Fruit fly (Drosophila melanogaster): Measurements from ENCODE around the gene CG11069.

CG11069 gene

dm6 chr3R:24894419-24895206 lies at the start of gene CG11069, which contains the start of gene CG31121:
TSS of gene CG11069 (plus strand) at chr3R:24894742.
TSS of gene CG31121 (minus strand) at chr3R:24894605.
- TF ChIP-seq Dll (optimal IDR thresholded peaks at IDR 0.05) (no peak), CG8478 (optimal IDR thresholded peaks at IDR 0.05) (no peak), psq (optimal IDR thresholded peaks at IDR 0.05) (no peak), usp (GFP tag; optimal IDR thresholded peaks at IDR 0.05) (no peak), EcR (GFP tag; optimal IDR thresholded peaks at IDR 0.05) (no peak), pan (optimal IDR thresholded peaks at IDR 0.05) (no peak)

DNA sequence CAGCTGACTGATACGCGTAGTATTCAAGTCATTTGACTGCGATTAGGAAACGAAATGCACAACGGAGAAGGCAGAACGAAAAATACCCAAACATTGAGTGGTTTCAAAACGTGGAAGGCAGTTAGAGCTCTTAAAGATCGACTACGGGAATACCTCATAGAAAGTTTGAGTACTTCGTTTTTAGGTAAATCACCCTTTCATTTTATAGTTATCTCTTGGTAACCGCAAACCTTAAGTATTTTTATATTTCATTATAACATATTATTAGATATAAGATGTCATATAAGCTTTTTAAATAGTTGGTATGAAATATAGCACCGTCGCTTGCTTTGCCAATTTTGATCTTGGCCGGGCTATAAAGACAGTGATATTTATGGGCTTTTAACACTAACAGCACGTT lies 49.4 kb upstream of the CG11069 start:
- TF ChIP-seq Dll (optimal IDR thresholded peaks at IDR 0.05) = no peak
- no peak for TF ChIP-seq CG8478 (optimal IDR thresholded peaks at IDR 0.05)

dm6 chr3R:24845952-24846848 lies 48.3 kb upstream of the CG11069 start:
- TF ChIP-seq EcR (GFP tag; optimal IDR thresholded peaks at IDR 0.05) (no peak), CG8478 (optimal IDR thresholded peaks at IDR 0.05) (no peak), Dll (optimal IDR thresholded peaks at IDR 0.05) (no peak), psq (optimal IDR thresholded peaks at IDR 0.05) (no peak), pan (optimal IDR thresholded peaks at IDR 0.05) (no peak), usp (GFP tag; optimal IDR thresholded peaks at IDR 0.05) (no peak)

DNA sequence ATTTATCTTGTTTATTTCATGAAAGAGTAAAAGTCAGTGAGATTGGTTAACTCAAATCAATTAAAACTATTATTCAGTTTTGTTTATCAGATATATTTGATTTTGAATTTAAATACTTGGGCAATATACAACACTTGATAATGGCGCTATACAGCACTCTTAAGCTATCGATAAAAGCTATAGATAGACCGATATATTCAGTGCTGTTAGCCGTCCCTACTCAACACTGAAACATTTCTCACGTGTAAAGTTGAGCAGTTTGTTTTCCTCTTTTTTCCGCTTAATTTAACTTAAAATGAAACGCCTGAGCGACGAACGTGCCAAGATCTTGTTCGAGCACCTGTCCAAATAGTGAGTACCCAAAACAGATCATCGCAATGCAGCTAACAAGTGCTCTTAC lies 44.1 kb upstream of the CG11069 start, which contains the start of gene CG7006:
Gene CG7006 (plus strand): TSS at position 208 of the 400 bp plus-strand sequence.
- no peak for TF ChIP-seq usp (GFP tag; optimal IDR thresholded peaks at IDR 0.05)
- no peak for TF ChIP-seq psq (optimal IDR thresholded peaks at IDR 0.05)
- no peak for TF ChIP-seq pan (optimal IDR thresholded peaks at IDR 0.05)
- no peak for TF ChIP-seq CG8478 (optimal IDR thresholded peaks at IDR 0.05)
- TF ChIP-seq EcR (GFP tag; optimal IDR thresholded peaks at IDR 0.05) = no peak
- no peak for TF ChIP-seq Dll (optimal IDR thresholded peaks at IDR 0.05)

DNA sequence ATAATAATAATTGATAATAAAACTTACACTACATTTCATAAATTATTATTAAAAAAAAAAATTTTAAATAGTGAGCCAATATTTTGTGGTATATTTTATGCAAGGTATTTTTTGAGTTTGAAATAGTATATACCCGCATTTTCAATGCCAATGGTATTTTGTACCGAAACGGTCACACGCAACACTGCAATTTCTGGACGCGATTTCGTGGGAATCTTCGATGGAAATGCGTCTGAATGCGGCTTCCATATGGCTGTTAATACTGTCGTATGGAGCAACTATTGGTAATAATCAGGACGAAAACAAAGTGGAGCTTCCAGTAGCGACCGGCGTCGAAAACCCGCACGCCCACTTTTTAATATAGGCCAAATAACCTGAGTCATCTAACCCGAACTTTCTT lies 43.1 kb upstream of the CG11069 start, which contains the start of gene Nct:
Gene Nct (plus strand): TSS at position 173 of the 400 bp plus-strand sequence.
- no peak for TF ChIP-seq CG8478 (optimal IDR thresholded peaks at IDR 0.05)
- TF ChIP-seq pan (optimal IDR thresholded peaks at IDR 0.05) = no peak
- TF ChIP-seq usp (GFP tag; optimal IDR thresholded peaks at IDR 0.05) = no peak
- no peak for TF ChIP-seq Dll (optimal IDR thresholded peaks at IDR 0.05)
- TF ChIP-seq psq (optimal IDR thresholded peaks at IDR 0.05) = no peak
- no peak for TF ChIP-seq EcR (GFP tag; optimal IDR thresholded peaks at IDR 0.05)

DNA sequence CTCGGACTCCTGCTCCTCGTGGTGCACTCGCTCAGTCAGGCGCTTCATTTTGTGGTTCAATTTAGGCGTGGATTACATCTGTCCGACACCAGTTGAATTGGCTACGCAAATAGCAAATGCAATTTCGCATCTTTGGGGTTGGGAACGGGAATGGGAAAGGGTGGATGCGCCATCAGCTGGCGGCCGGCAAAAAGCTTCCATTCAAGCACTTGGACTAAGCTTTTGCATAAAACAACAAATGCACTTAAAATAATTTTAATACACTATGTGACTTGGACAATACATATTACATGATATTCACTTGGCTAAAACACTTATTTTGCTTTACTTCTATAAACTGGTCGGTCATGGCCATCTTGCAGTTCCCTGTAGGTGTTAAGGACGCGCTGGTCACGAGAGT lies 38.4 kb upstream of the CG11069 start, which contains the start of gene HDAC11:
Gene HDAC11 (minus strand): TSS at position 101 of the 400 bp plus-strand sequence.
- TF ChIP-seq psq (optimal IDR thresholded peaks at IDR 0.05) (no peak), CG8478 (optimal IDR thresholded peaks at IDR 0.05) (no peak), Dll (optimal IDR thresholded peaks at IDR 0.05) (no peak), EcR (GFP tag; optimal IDR thresholded peaks at IDR 0.05) (no peak), usp (GFP tag; optimal IDR thresholded peaks at IDR 0.05) (no peak), pan (optimal IDR thresholded peaks at IDR 0.05) (no peak)

dm6 chr3R:24857459-24857858 lies 37.1 kb upstream of the CG11069 start, which contains the start of gene CAH4:
TSS of gene CAH4 (minus strand) at chr3R:24857559.
- TF ChIP-seq pan (optimal IDR thresholded peaks at IDR 0.05) (no peak), Dll (optimal IDR thresholded peaks at IDR 0.05) (no peak), psq (optimal IDR thresholded peaks at IDR 0.05) (no peak), CG8478 (optimal IDR thresholded peaks at IDR 0.05) (no peak), usp (GFP tag; optimal IDR thresholded peaks at IDR 0.05) (no peak), EcR (GFP tag; optimal IDR thresholded peaks at IDR 0.05) (no peak)

DNA sequence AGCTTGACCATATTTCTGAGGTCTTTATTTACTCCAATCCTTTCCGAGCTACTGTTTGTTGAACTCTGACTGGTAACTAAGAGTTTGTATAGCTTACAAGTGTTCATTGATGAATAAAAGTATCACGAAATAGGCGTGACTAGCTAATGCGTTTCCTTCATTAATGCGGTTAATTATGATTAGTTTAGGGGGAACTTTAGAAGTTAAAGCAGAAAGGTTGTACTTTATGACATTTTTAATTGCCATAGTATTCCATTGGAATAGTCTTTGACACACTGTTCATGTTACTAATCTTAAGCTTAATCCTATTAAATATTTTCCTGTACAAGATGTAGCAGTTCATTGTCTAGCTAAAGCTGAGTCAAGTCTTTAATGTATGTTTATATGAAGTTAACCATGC lies 34.8 kb upstream of the CG11069 start, which contains the start of gene ppk22:
Gene ppk22 (minus strand): TSS at position 101 of the 400 bp plus-strand sequence.
- TF ChIP-seq EcR (GFP tag; optimal IDR thresholded peaks at IDR 0.05) (no peak), pan (optimal IDR thresholded peaks at IDR 0.05) (no peak), usp (GFP tag; optimal IDR thresholded peaks at IDR 0.05) (no peak), Dll (optimal IDR thresholded peaks at IDR 0.05) (no peak), psq (optimal IDR thresholded peaks at IDR 0.05) (no peak), CG8478 (optimal IDR thresholded peaks at IDR 0.05) (no peak)

dm6 chr3R:24860316-24860826 lies 34.2 kb upstream of the CG11069 start, which contains the start of gene CG13639:
TSS of gene CG13639 (minus strand) at chr3R:24860366.
- no peak for TF ChIP-seq pan (optimal IDR thresholded peaks at IDR 0.05)
- TF ChIP-seq EcR (GFP tag; optimal IDR thresholded peaks at IDR 0.05) = no peak
- TF ChIP-seq CG8478 (optimal IDR thresholded peaks at IDR 0.05) = no peak
- TF ChIP-seq Dll (optimal IDR thresholded peaks at IDR 0.05) = no peak

- TF ChIP-seq pan (optimal IDR thresholded peaks at IDR 0.05) (no peak), usp (GFP tag; optimal IDR thresholded peaks at IDR 0.05) (no peak), psq (optimal IDR thresholded peaks at IDR 0.05) (no peak), CG8478 (optimal IDR thresholded peaks at IDR 0.05) (no peak), EcR (GFP tag; optimal IDR thresholded peaks at IDR 0.05) (no peak), Dll (optimal IDR thresholded peaks at IDR 0.05) (no peak)
Measured at dm6 chr3R:24862065-24862464, 32.5 kb upstream of the CG11069 start, which contains the start of gene CG13640. TSS of gene CG13640 (minus strand) at chr3R:24862165.

DNA sequence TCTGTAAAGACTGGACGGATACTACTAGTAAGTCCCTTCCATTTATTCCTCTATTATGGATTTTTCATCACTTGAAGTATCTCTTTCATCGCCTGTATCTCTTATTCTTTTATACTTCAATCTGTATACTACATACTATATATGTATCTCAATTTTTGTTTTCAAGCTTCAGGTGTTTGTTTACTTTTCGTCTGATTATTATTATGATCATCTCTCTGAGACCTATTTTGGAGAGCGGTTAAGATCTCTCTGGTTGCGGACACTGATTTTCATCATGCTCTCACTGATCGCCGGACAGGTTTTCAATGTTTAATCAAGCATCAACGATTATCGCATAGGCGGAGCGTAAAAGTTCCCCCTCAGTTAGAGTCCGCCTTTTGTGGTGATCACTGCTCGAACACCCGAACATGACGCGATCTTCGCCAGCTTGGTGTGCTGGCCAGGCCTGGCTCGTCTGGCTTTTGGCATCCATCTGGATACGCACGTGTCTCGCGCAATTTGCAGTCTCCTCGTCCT lies 31.9 kb upstream of the CG11069 start, which contains the start of gene CG7016:
Gene CG7016 (plus strand): TSS at position 358 of the 516 bp plus-strand sequence.
- no peak for TF ChIP-seq CG8478 (optimal IDR thresholded peaks at IDR 0.05)
- no peak for TF ChIP-seq EcR (GFP tag; optimal IDR thresholded peaks at IDR 0.05)
- TF ChIP-seq Dll (optimal IDR thresholded peaks at IDR 0.05) = no peak
- no peak for TF ChIP-seq pan (optimal IDR thresholded peaks at IDR 0.05)
